Worm (Caenorhabditis elegans) whole organism, L4/young adult: Measurements from ENCODE around the gene Y48G9A.7.

Experiments used
- W03F9.2 ChIP-seq: fragments of 150-350 bp; optimal IDR thresholded peaks from 2 replicates; lab custom pipeline; 2014; ENCODE audit warnings: missing biosample characterization, missing genetic modification characterization
- dao-5 ChIP-seq: sonication (generic microtip); optimal IDR thresholded peaks from 2 replicates; lab custom pipeline; 2016; ENCODE audit warnings: missing genotype, missing genetic modification characterization, moderate library complexity, missing compliant biosample characterization
- him-1 ChIP-seq: sonication (generic microtip); optimal IDR thresholded peaks from 2 replicates; lab custom pipeline; 2016; ENCODE audit warnings: missing genotype, missing genetic modification reagents, missing genetic modification characterization, missing compliant biosample characterization

DNA sequence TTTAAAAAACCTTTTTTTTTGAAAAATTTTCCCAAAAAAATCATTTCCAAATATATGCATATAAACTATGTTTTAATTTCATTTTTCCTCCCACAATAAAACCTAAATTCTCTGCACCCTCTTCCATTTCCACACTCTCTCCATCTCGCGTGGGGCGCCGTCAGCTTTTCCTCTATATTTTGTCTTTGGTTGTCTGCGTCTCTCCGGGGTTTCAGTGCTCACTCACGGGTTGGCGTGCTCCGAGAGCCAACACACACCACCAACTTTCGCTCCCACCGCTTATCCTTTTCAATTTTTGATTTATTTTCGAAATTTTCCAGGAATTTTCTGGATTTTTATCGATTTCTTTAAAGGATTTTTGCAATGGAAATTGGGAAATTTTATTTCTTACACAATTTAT is 20.9 kb upstream of the Y48G9A.7 start:
- TF ChIP-seq him-1 (tag; lab: Kevin White, UChicago) (no peak), W03F9.2 (no peak), dao-5 (no peak)
